Fruit fly (Drosophila melanogaster) whole organism, prepupa: ENCODE measurements around the gene mAChR-C.
A peak's percentile ranks its signal among the peaks of the same experiment; 100 is the strongest.

Experiments used
- Blimp-1 ChIP-seq: fragments of 200-800 bp; sonication (Bioruptor generic); optimal IDR thresholded peaks from 3 replicates; lab custom pipeline; 2017; ENCODE audit warnings: missing biosample characterization, missing genetic modification characterization, mild to moderate bottlenecking, moderate library complexity, missing genetic modification reagents
- CG10631 ChIP-seq: fragments of 200-800 bp; sonication (Bioruptor generic); optimal IDR thresholded peaks from 2 replicates; lab custom pipeline; 2016; ENCODE audit warnings: missing biosample characterization, missing genetic modification characterization
- CG11294 ChIP-seq: fragments of 200-800 bp; sonication (Bioruptor generic); IDR thresholded peaks from 2 replicates; pipeline ENCODE4 v1.3.6; 2022; ENCODE audit warnings: missing biosample characterization, missing genetic modification characterization
- CG11762 ChIP-seq: fragments of 200-800 bp; sonication (Bioruptor generic); optimal IDR thresholded peaks from 3 replicates; lab custom pipeline; 2016; ENCODE audit warnings: missing biosample characterization, missing genetic modification characterization; ENCODE audit not compliant: insufficient read depth
- CG11902 ChIP-seq: fragments of 200-800 bp; sonication (Bioruptor generic); optimal IDR thresholded peaks from 3 replicates; lab custom pipeline; 2016; ENCODE audit warnings: missing biosample characterization, missing genetic modification characterization
- CG15336 ChIP-seq: fragments of 200-800 bp; sonication (Bioruptor generic); IDR thresholded peaks from 2 replicates; pipeline ENCODE4 v1.3.6; 2022; ENCODE audit warnings: missing biosample characterization, missing genetic modification characterization
- CG1621 ChIP-seq: fragments of 200-800 bp; sonication (Bioruptor generic); optimal IDR thresholded peaks from 3 replicates; lab custom pipeline; 2018; ENCODE audit warnings: missing biosample characterization, mild to moderate bottlenecking, missing genetic modification characterization
- CG16779 ChIP-seq: fragments of 200-800 bp; sonication (Bioruptor generic); optimal IDR thresholded peaks from 3 replicates; lab custom pipeline; 2017; ENCODE audit warnings: missing biosample characterization, mild to moderate bottlenecking, missing genetic modification characterization
- CG3032 ChIP-seq: fragments of 200-800 bp; optimal IDR thresholded peaks from 2 replicates; lab custom pipeline; 2019; ENCODE audit warnings: missing biosample characterization, mild to moderate bottlenecking, missing genetic modification characterization, moderate library complexity
- CG32006 ChIP-seq: fragments of 200-800 bp; sonication (Bioruptor generic); optimal IDR thresholded peaks from 3 replicates; lab custom pipeline; 2017; ENCODE audit warnings: missing biosample characterization, mild to moderate bottlenecking, missing genetic modification characterization
- CG3919 ChIP-seq: fragments of 200-800 bp; sonication (Bioruptor generic); optimal IDR thresholded peaks from 3 replicates; lab custom pipeline; 2016; ENCODE audit warnings: missing biosample characterization, missing genetic modification characterization
- CG4318 ChIP-seq: fragments of 200-800 bp; sonication (Bioruptor generic); optimal IDR thresholded peaks from 3 replicates; lab custom pipeline; 2017; ENCODE audit warnings: missing biosample characterization, mild to moderate bottlenecking, missing genetic modification characterization
- CG6163 ChIP-seq: fragments of 200-800 bp; sonication (Bioruptor generic); IDR thresholded peaks from 3 replicates; pipeline ENCODE4 v1.3.6; 2022; ENCODE audit warnings: missing biosample characterization, missing genetic modification characterization
- CG6276 ChIP-seq: fragments of 200-800 bp; sonication (Bioruptor generic); optimal IDR thresholded peaks from 2 replicates; lab custom pipeline; 2017; ENCODE audit warnings: missing biosample characterization, mild to moderate bottlenecking, missing genetic modification characterization
- CG6792 ChIP-seq: fragments of 200-800 bp; sonication (Bioruptor generic); optimal IDR thresholded peaks from 3 replicates; lab custom pipeline; 2016; ENCODE audit warnings: missing biosample characterization, missing genetic modification characterization
- CG6808 ChIP-seq: fragments of 200-800 bp; sonication (Bioruptor generic); optimal IDR thresholded peaks from 3 replicates; lab custom pipeline; 2017; ENCODE audit warnings: missing biosample characterization, missing genetic modification characterization, mild to moderate bottlenecking, moderate library complexity, missing genetic modification reagents
- CG6854 ChIP-seq: fragments of 200-800 bp; sonication (Bioruptor generic); optimal IDR thresholded peaks from 2 replicates; lab custom pipeline; 2017; ENCODE audit warnings: missing biosample characterization, mild to moderate bottlenecking, missing genetic modification characterization
- CG7368 ChIP-seq: fragments of 200-800 bp; sonication (Bioruptor generic); optimal IDR thresholded peaks from 3 replicates; lab custom pipeline; 2016; ENCODE audit warnings: missing biosample characterization, missing genetic modification characterization
- CG8119 ChIP-seq: fragments of 200-800 bp; sonication (Bioruptor generic); IDR thresholded peaks from 3 replicates; pipeline ENCODE4 v1.3.6; 2022; ENCODE audit warnings: missing biosample characterization, missing genetic modification characterization
- CG8632 ChIP-seq: fragments of 200-800 bp; sonication (Bioruptor generic); optimal IDR thresholded peaks from 3 replicates; lab custom pipeline; 2016; ENCODE audit warnings: missing biosample characterization, missing genetic modification characterization
- CG9139 ChIP-seq: fragments of 200-800 bp; sonication (Bioruptor generic); optimal IDR thresholded peaks from 3 replicates; lab custom pipeline; 2017; ENCODE audit warnings: missing biosample characterization, mild to moderate bottlenecking, missing genetic modification characterization
- Eip75B ChIP-seq: fragments of 200-800 bp; sonication (Bioruptor generic); optimal IDR thresholded peaks from 3 replicates; lab custom pipeline; 2016; ENCODE audit warnings: missing biosample characterization, missing genetic modification characterization
- Eip78C ChIP-seq: fragments of 200-800 bp; sonication (Bioruptor generic); peaks from one replicate; lab custom pipeline; 2016; ENCODE audit warnings: missing biosample characterization, missing genetic modification characterization
- Eip93F ChIP-seq: fragments of 200-800 bp; sonication (Bioruptor generic); optimal IDR thresholded peaks from 2 replicates; lab custom pipeline; 2016; ENCODE audit warnings: missing biosample characterization, mild to moderate bottlenecking, missing genetic modification characterization
- Ets96B ChIP-seq: fragments of 200-800 bp; optimal IDR thresholded peaks from 2 replicates; lab custom pipeline; 2019; ENCODE audit warnings: missing biosample characterization, mild to moderate bottlenecking, missing genetic modification characterization, moderate library complexity
- Hr38 ChIP-seq: sonication (Bioruptor generic); optimal IDR thresholded peaks from 2 replicates; lab custom pipeline; 2016; ENCODE audit warnings: missing biosample characterization, missing genetic modification characterization
- Hr39 ChIP-seq: fragments of 200-800 bp; sonication (Bioruptor generic); optimal IDR thresholded peaks from 2 replicates; lab custom pipeline; 2016; ENCODE audit warnings: missing biosample characterization, missing genetic modification characterization
- Hr4 ChIP-seq: fragments of 200-800 bp; sonication (Bioruptor generic); optimal IDR thresholded peaks from 3 replicates; lab custom pipeline; 2016; ENCODE audit warnings: missing biosample characterization, missing genetic modification characterization
- OdsH ChIP-seq: fragments of 200-800 bp; sonication (Bioruptor generic); optimal IDR thresholded peaks from 3 replicates; lab custom pipeline; 2016; ENCODE audit warnings: missing biosample characterization, missing genetic modification characterization
- Sox102F ChIP-seq: fragments of 200-800 bp; sonication (Bioruptor generic); optimal IDR thresholded peaks from 2 replicates; lab custom pipeline; 2016; ENCODE audit warnings: missing biosample characterization, mild to moderate bottlenecking, missing genetic modification characterization
- Sox14 ChIP-seq: fragments of 200-800 bp; sonication (Bioruptor generic); optimal IDR thresholded peaks from 3 replicates; lab custom pipeline; 2016; ENCODE audit warnings: missing biosample characterization, missing genetic modification characterization
- Sox15 ChIP-seq: fragments of 200-800 bp; sonication (Bioruptor generic); optimal IDR thresholded peaks from 3 replicates; lab custom pipeline; 2016; ENCODE audit warnings: missing biosample characterization, missing genetic modification characterization
- achi ChIP-seq: fragments of 200-800 bp; sonication (Bioruptor generic); optimal IDR thresholded peaks from 3 replicates; lab custom pipeline; 2016; ENCODE audit warnings: missing biosample characterization, missing genetic modification characterization
- acj6 ChIP-seq: fragments of 200-800 bp; sonication (Bioruptor generic); optimal IDR thresholded peaks from 3 replicates; lab custom pipeline; 2016; ENCODE audit warnings: missing biosample characterization, missing genetic modification characterization
- cyc ChIP-seq: fragments of 200-800 bp; sonication (Bioruptor generic); optimal IDR thresholded peaks from 3 replicates; lab custom pipeline; 2016; ENCODE audit warnings: missing biosample characterization, missing genetic modification characterization
- dac ChIP-seq: fragments of 200-800 bp; sonication (Bioruptor generic); optimal IDR thresholded peaks from 2 replicates; lab custom pipeline; 2017; ENCODE audit warnings: missing biosample characterization, mild to moderate bottlenecking, missing genetic modification characterization
- eg ChIP-seq: fragments of 200-800 bp; sonication (Bioruptor generic); IDR thresholded peaks from 3 replicates; pipeline ENCODE4 v1.3.6; 2022; ENCODE audit warnings: missing biosample characterization, missing genetic modification characterization
- esn ChIP-seq: fragments of 200-800 bp; sonication (Bioruptor generic); optimal IDR thresholded peaks from 2 replicates; lab custom pipeline; 2016; ENCODE audit warnings: missing biosample characterization, mild to moderate bottlenecking, missing genetic modification characterization, moderate library complexity
- fd59A ChIP-seq: fragments of 200-800 bp; sonication (Bioruptor generic); optimal IDR thresholded peaks from 2 replicates; lab custom pipeline; 2017; ENCODE audit warnings: missing biosample characterization, mild to moderate bottlenecking, missing genetic modification characterization, missing genetic modification reagents
- fd85E ChIP-seq: fragments of 200-800 bp; sonication (Bioruptor generic); optimal IDR thresholded peaks from 3 replicates; lab custom pipeline; 2016; ENCODE audit warnings: missing biosample characterization, missing genetic modification characterization
- lz ChIP-seq: fragments of 200-800 bp; sonication (Bioruptor generic); optimal IDR thresholded peaks from 3 replicates; lab custom pipeline; 2016; ENCODE audit warnings: missing biosample characterization, missing genetic modification characterization
- net ChIP-seq: fragments of 200-800 bp; sonication (Bioruptor generic); optimal IDR thresholded peaks from 3 replicates; lab custom pipeline; 2016; ENCODE audit warnings: missing biosample characterization, missing genetic modification characterization
- salr ChIP-seq, 2 experiments: fragments of 200-800 bp; sonication (Bioruptor generic); optimal IDR thresholded peaks; 3 replicates each; lab custom pipeline; 2016 to 2018; ENCODE audit warnings: missing biosample characterization in 2 of 2, missing genetic modification characterization in 2 of 2, mild to moderate bottlenecking in 1 of 2
- spab ChIP-seq: fragments of 200-800 bp; sonication (Bioruptor generic); optimal IDR thresholded peaks from 2 replicates; lab custom pipeline; 2017; ENCODE audit warnings: missing biosample characterization, mild to moderate bottlenecking, missing genetic modification characterization, missing genetic modification reagents
- ss ChIP-seq, 2 experiments: fragments of 200-800 bp; sonication (Bioruptor generic); optimal IDR thresholded peaks; 2 replicates in 1 of 2; 3 replicates in 1 of 2; lab custom pipeline; 2017 to 2018; ENCODE audit warnings: mild to moderate bottlenecking in 2 of 2, missing biosample characterization in 2 of 2, missing genetic modification characterization in 2 of 2, moderate library complexity in 1 of 2
- svp ChIP-seq: fragments of 200-800 bp; sonication (Bioruptor generic); peaks from one replicate; lab custom pipeline; 2016; ENCODE audit warnings: missing biosample characterization, missing genetic modification characterization
- topi ChIP-seq: fragments of 200-800 bp; sonication (Bioruptor generic); optimal IDR thresholded peaks from 3 replicates; lab custom pipeline; 2016; ENCODE audit warnings: missing biosample characterization, missing genetic modification characterization
- vri ChIP-seq: fragments of 200-800 bp; sonication (Bioruptor generic); optimal IDR thresholded peaks from 3 replicates; lab custom pipeline; 2016; ENCODE audit warnings: missing biosample characterization, mild to moderate bottlenecking, missing genetic modification characterization

mAChR-C gene

dm6 chrX:6794190-6794589, 38.3 kb downstream of the mAChR-C start (continued):
- peak; percentile 78 for TF ChIP-seq Hr39
- peak; percentile 75 for TF ChIP-seq topi
- TF ChIP-seq lz (GFP tag; lab: Kevin White, UChicago) = peak; percentile 67
- no peak for TF ChIP-seq CG9139 (GFP tag; lab: Kevin White, UChicago)
- no peak for TF ChIP-seq Hr38 (GFP tag; lab: Kevin White, UChicago)
- peak; percentile 77 for TF ChIP-seq OdsH
- TF ChIP-seq CG6854 (GFP tag; lab: Kevin White, UChicago) = no peak
- TF ChIP-seq dac (GFP tag; lab: Kevin White, UChicago) = peak; percentile 77
- peak; percentile 67 for TF ChIP-seq esn (GFP tag; lab: Kevin White, UChicago)
- TF ChIP-seq CG11762 (GFP tag; lab: Kevin White, UChicago) = peak; percentile 71
- peak; percentile 33 to 50 for TF ChIP-seq salr (GFP tag; optimal IDR thresholded peaks at IDR 0.05; lab: Kevin White, UChicago)
- peak; percentile 87 for TF ChIP-seq CG8119 (GFP tag; lab: Robert Waterston, UW)
- TF ChIP-seq CG6808 (GFP tag; lab: Kevin White, UChicago) = peak; percentile 45
- TF ChIP-seq CG7368 (GFP tag; lab: Kevin White, UChicago) = peak; percentile 68
- TF ChIP-seq CG16779 = peak; percentile 18
- TF ChIP-seq Sox14 (GFP tag; lab: Kevin White, UChicago) = peak; percentile 71
- peak; percentile 80 for TF ChIP-seq svp (GFP tag; lab: Kevin White, UChicago)
- TF ChIP-seq, all 60 proteins: peak for 54

dm6 chrX:6793390-6793789, 39.1 kb downstream of the mAChR-C start:
- peak; percentile 25 for TF ChIP-seq spab (GFP tag; lab: Kevin White, UChicago)
- TF ChIP-seq achi (GFP tag; lab: Kevin White, UChicago) = peak; percentile 80
- peak; percentile 69 for TF ChIP-seq lz (GFP tag; lab: Kevin White, UChicago)
- TF ChIP-seq Blimp-1 = no peak
- peak; percentile 26 for TF ChIP-seq fd85E (GFP tag; lab: Kevin White, UChicago)
- peak; percentile 26 for TF ChIP-seq CG11902 (GFP tag; lab: Kevin White, UChicago)
- peak; percentile 42 for TF ChIP-seq fd59A
- peak; percentile 23 for TF ChIP-seq vri (GFP tag; lab: Kevin White, UChicago)
- TF ChIP-seq CG11762 (GFP tag; lab: Kevin White, UChicago) = peak; percentile 52
- peak; percentile 58 for TF ChIP-seq Hr39
- TF ChIP-seq CG11294 (GFP tag; lab: Robert Waterston, UW) = peak; percentile 86
- TF ChIP-seq CG32006 (GFP tag; lab: Kevin White, UChicago) = peak; percentile 94
- TF ChIP-seq Sox15 (GFP tag; lab: Kevin White, UChicago) = peak; percentile 45
- TF ChIP-seq eg = peak; percentile 96
- peak; percentile 90 for TF ChIP-seq CG6163 (GFP tag; lab: Robert Waterston, UW)
- peak; percentile 97 for TF ChIP-seq Hr4 (GFP tag; lab: Kevin White, UChicago)
- peak; percentile 43 for TF ChIP-seq CG16779
- peak; percentile 56 for TF ChIP-seq esn (GFP tag; lab: Kevin White, UChicago)
- peak; percentile 39 for TF ChIP-seq CG1621 (tag; lab: Kevin White, UChicago)
- TF ChIP-seq Ets96B (tag; lab: Kevin White, UChicago) = no peak
- peak; percentile 72 for TF ChIP-seq acj6 (GFP tag; lab: Kevin White, UChicago)
- TF ChIP-seq CG15336 (GFP tag; lab: Robert Waterston, UW) = peak; percentile 94
- peak; percentile 67 for TF ChIP-seq cyc (GFP tag; lab: Kevin White, UChicago)
- peak; percentile 93 for TF ChIP-seq Eip78C (GFP tag; lab: Kevin White, UChicago)
- peak; percentile 75 for TF ChIP-seq Eip75B (GFP tag; lab: Kevin White, UChicago)
- peak in 1 of 2 experiments; percentile 32 for TF ChIP-seq ss (GFP tag; optimal IDR thresholded peaks at IDR 0.05; lab: Kevin White, UChicago)
- peak; percentile 76 for TF ChIP-seq CG7368 (GFP tag; lab: Kevin White, UChicago)
- peak; percentile 85 for TF ChIP-seq CG3919 (GFP tag; lab: Kevin White, UChicago)
- peak; percentile 88 for TF ChIP-seq CG6276 (GFP tag; lab: Kevin White, UChicago)
- TF ChIP-seq Sox14 (GFP tag; lab: Kevin White, UChicago) = peak; percentile 76
- TF ChIP-seq Sox102F (GFP tag; lab: Kevin White, UChicago) = peak; percentile 59
- no peak for TF ChIP-seq Eip93F (GFP tag; lab: Kevin White, UChicago)
- peak; percentile 28 to 72 for TF ChIP-seq salr (GFP tag; optimal IDR thresholded peaks at IDR 0.05; lab: Kevin White, UChicago)
- peak; percentile 80 for TF ChIP-seq net
- TF ChIP-seq CG4318 (GFP tag; lab: Kevin White, UChicago) = peak; percentile 90
- TF ChIP-seq svp (GFP tag; lab: Kevin White, UChicago) = peak; percentile 74
- peak; percentile 36 for TF ChIP-seq CG6808 (GFP tag; lab: Kevin White, UChicago)
- TF ChIP-seq CG8632 (GFP tag; lab: Kevin White, UChicago) = peak; percentile 63
- TF ChIP-seq CG6792 = peak; percentile 66
- TF ChIP-seq CG8119 (GFP tag; lab: Robert Waterston, UW) = peak; percentile 93
- peak; percentile 38 for TF ChIP-seq CG3032
- peak; percentile 91 for TF ChIP-seq dac (GFP tag; lab: Kevin White, UChicago)
- TF ChIP-seq CG10631 (GFP tag; lab: Kevin White, UChicago) = peak; percentile 71
